Worm (Caenorhabditis elegans) whole organism, early embryonic: ENCODE data around the gene ddb-1.
"Not testable (repeated sequence)": the region's sequence is repeated elsewhere in the genome, so short reads cannot be mapped to it uniquely, and the experiment has no call there.

Experiments used
- B0310.2 ChIP-seq: sonication (generic microtip); optimal IDR thresholded peaks from 2 replicates; lab custom pipeline; 2016; ENCODE audit warnings: mild to moderate bottlenecking, missing genetic modification characterization, missing compliant biosample characterization
- F13C5.2 ChIP-seq: sonication (generic microtip); optimal IDR thresholded peaks from 2 replicates; lab custom pipeline; 2017; ENCODE audit warnings: mild to moderate bottlenecking, missing genetic modification characterization, inconsistent platforms, missing compliant biosample characterization
- aly-1 ChIP-seq: sonication (generic microtip); optimal IDR thresholded peaks from 2 replicates; lab custom pipeline; 2016; ENCODE audit warnings: missing genetic modification characterization, missing compliant biosample characterization
- ama-1 ChIP-seq: fragments of 150-350 bp; optimal IDR thresholded peaks from 2 replicates; lab custom pipeline; 2014
- ceh-13 ChIP-seq: fragments of 200-800 bp; sonication (Bioruptor generic); optimal IDR thresholded peaks from 2 replicates; lab custom pipeline; 2018; ENCODE audit warnings: mild to moderate bottlenecking, missing genetic modification characterization, missing compliant biosample characterization
- ceh-36 ChIP-seq: sonication (generic microtip); optimal IDR thresholded peaks from 2 replicates; lab custom pipeline; 2016; ENCODE audit warnings: missing genetic modification characterization, inconsistent platforms, missing compliant biosample characterization
- ets-7 ChIP-seq: sonication (generic microtip); optimal IDR thresholded peaks from 2 replicates; lab custom pipeline; 2016; ENCODE audit warnings: missing genotype, missing genetic modification characterization, missing compliant biosample characterization
- flt-1 ChIP-seq: fragments of 200-800 bp; sonication (Bioruptor generic); IDR thresholded peaks from 2 replicates; pipeline ENCODE4 v1.3.6; 2022; ENCODE audit warnings: missing genetic modification characterization, missing compliant biosample characterization
- hmbx-1 ChIP-seq: sonication (generic microtip); optimal IDR thresholded peaks from 2 replicates; lab custom pipeline; 2016; ENCODE audit warnings: mild to moderate bottlenecking, missing genetic modification characterization, missing compliant biosample characterization
- hmg-4 ChIP-seq: fragments of 200-800 bp; sonication (Bioruptor generic); optimal IDR thresholded peaks from 2 replicates; lab custom pipeline; 2018; ENCODE audit warnings: mild to moderate bottlenecking, missing genetic modification characterization, missing compliant biosample characterization
- hnd-1 ChIP-seq: sonication (generic microtip); optimal IDR thresholded peaks from 2 replicates; lab custom pipeline; 2016; ENCODE audit warnings: missing genetic modification characterization, missing compliant biosample characterization
- pes-1 ChIP-seq: fragments of 200-800 bp; sonication (Bioruptor generic); IDR thresholded peaks from 2 replicates; pipeline ENCODE4 v1.3.6; 2022; ENCODE audit warnings: missing genetic modification reagents, missing genetic modification characterization, missing compliant biosample characterization
- scrt-1 ChIP-seq: fragments of 200-800 bp; sonication (Bioruptor generic); IDR thresholded peaks from 2 replicates; pipeline ENCODE4 v1.3.6; 2022; ENCODE audit warnings: missing genetic modification characterization, missing compliant biosample characterization
- sea-1 ChIP-seq: fragments of 200-800 bp; sonication (Bioruptor generic); conservative IDR thresholded peaks from 2 replicates; pipeline ENCODE4 v1.3.6; 2022; ENCODE audit warnings: missing genetic modification characterization, missing compliant biosample characterization
- tbx-11 ChIP-seq: fragments of 200-800 bp; sonication (Bioruptor generic); IDR thresholded peaks from 2 replicates; pipeline ENCODE4 v1.3.6; 2022; ENCODE audit warnings: missing genetic modification characterization, missing compliant biosample characterization
- tbx-37 ChIP-seq: fragments of 200-800 bp; sonication (Bioruptor generic); conservative IDR thresholded peaks from 2 replicates; pipeline ENCODE4 v1.3.6; 2022; ENCODE audit warnings: missing genetic modification reagents, missing genetic modification characterization, missing compliant biosample characterization
- tra-4 ChIP-seq: sonication (generic microtip); optimal IDR thresholded peaks from 2 replicates; lab custom pipeline; 2017; ENCODE audit warnings: missing genetic modification characterization, missing compliant biosample characterization

The ddb-1 gene

DNA sequence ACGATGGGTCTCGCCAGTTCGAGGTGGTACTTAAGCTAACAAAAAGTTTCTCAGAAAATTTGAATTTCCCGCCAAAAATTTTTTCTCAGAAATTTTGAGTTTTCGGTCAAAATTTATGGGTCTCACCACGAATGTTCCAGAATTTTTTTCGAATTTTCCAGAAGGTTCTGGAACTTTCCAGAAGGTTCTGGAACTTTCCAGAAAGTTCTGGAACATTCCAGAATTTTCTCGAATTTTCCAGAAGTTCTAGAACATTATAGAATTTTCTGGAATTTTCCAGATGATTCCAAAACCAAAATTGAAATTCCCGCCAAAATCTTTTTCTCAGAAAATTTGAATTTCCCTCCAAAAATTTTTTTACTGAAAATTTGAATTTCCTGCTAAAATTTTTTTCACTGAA is 34.9 kb upstream of the ddb-1 start:
- 0 out of 2 replicates have a peak, but pooled peaks have one; percentile 32 for TF ChIP-seq tbx-11
- peak; percentile 52; the same call in 1 of the 2 replicates for TF ChIP-seq pes-1 (GFP tag; lab: Robert Waterston, UW)
- peak; percentile 29; the same call in 1 of the 2 replicates for TF ChIP-seq flt-1 (GFP tag; lab: Robert Waterston, UW)

DNA sequence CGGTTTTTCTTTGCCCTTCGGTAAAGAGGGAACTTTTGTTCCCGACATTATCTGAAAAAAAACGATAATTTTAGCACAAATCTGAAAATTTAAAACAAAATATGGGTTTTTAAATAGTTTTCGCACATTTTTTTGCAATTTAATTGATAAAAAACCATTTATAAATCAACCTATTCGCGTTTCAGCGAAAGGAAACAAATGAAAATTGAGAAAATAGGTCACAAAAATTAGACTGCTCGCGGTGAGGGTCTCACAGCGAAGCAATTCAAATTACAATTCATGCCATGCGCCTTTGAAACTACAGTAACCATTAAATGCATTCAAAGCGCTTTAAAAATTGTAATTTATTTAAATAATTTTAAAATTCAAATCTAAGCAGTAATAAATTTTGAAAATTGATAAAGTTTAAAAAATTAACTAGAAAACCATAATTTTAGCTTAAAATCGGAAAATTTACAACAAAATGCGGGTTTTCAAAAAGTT is 33.3 kb upstream of the ddb-1 start, which contains the start of gene B0001.7:
Gene B0001.7 (minus strand): TSS at position 51 of the 483 bp plus-strand sequence.
- TF ChIP-seq hmbx-1 (tag; lab: Kevin White, UChicago) (no peak), ets-7 (no peak), tbx-11 (no peak), scrt-1 (GFP tag; lab: Robert Waterston, UW) (no peak), pes-1 (GFP tag; lab: Robert Waterston, UW) (no peak), tra-4 (tag; lab: Kevin White, UChicago) (no peak), B0310.2 (tag; lab: Kevin White, UChicago) (no peak), hmg-4 (GFP tag; lab: Kevin White, UChicago) (no peak), F13C5.2 (no peak), aly-1 (tag; lab: Kevin White, UChicago) (no peak), ama-1 (no peak), tbx-37 (GFP tag; lab: Robert Waterston, UW) (no peak), ceh-13 (GFP tag; lab: Kevin White, UChicago) (no peak), sea-1 (GFP tag; lab: Robert Waterston, UW) (no peak)

DNA sequence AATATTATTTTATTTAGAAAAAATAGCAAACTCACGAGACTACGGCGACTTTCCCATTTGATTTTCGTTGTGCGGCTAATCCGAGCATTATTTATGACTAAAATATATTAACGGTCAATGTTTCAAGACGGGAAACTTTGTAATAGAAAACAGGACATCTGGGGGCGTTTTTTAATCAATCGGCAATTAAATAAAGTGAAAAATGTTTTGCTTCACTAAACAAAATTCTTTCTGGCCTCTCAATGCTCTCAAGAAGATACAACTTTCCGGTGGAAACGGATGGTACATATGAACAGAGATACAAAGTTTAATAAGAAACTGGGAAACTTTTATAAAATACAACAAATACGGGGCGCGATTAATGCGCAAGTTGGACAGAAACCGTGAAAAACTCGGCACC is 29.9 kb upstream of the ddb-1 start, which contains the start of gene B0001.2:
Gene B0001.2 (minus strand): TSS at position 101 of the 400 bp plus-strand sequence.
- TF ChIP-seq F13C5.2, result no peak

DNA sequence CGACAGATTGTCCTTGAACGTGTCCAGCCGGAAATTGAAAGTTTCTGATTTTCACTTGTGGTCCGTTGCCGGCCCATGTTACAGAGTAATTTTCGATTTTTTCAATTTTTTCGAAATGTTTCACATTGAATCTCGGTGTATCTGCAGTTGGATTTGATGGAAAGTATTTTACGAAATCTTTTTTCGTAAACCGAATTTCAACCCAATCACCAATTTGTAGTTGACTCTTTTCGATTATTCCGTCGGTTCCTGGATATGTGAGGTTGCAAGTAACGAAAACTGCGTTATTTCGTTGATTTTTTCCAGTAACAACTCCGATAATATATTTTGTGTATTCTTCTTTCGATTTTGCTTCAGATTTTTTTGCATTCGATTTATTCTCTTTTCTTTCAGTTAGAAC is 28.6 kb upstream of the ddb-1 start:
- TF ChIP-seq tra-4 (tag; lab: Kevin White, UChicago) (no peak), ceh-13 (GFP tag; lab: Kevin White, UChicago) (no peak), F13C5.2 (no peak), tbx-11 (no peak), aly-1 (tag; lab: Kevin White, UChicago) (no peak), B0310.2 (tag; lab: Kevin White, UChicago) (no peak), ets-7 (no peak), flt-1 (GFP tag; lab: Robert Waterston, UW) (no peak)

DNA sequence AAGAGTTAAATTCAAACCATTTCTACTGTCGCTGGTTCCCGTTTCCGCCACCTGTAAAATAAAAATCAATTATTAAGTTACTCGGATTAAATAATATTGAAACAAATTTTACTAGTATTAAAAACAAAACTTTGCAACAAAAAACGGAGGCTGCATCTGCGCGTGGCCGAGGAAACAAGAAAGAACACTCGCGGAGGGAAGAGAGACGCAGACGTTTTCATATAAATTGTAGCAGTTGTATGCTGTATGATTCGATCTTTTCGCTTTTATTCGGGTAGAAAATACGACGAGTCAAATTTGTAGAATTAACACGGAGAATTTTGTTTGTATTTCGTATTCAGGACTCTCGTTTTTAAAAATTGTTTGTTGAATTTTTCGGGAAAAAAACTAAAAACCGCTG is 24.7 kb upstream of the ddb-1 start, which contains the start of gene B0001.3:
Gene B0001.3 (minus strand): TSS at position 55 of the 400 bp plus-strand sequence.
- TF ChIP-seq ets-7 (no peak), tra-4 (tag; lab: Kevin White, UChicago) (no peak), sea-1 (GFP tag; lab: Robert Waterston, UW) (no peak), tbx-11 (no peak), tbx-37 (GFP tag; lab: Robert Waterston, UW) (no peak), ceh-36 (tag; lab: Kevin White, UChicago) (no peak), hmbx-1 (tag; lab: Kevin White, UChicago) (no peak)

DNA sequence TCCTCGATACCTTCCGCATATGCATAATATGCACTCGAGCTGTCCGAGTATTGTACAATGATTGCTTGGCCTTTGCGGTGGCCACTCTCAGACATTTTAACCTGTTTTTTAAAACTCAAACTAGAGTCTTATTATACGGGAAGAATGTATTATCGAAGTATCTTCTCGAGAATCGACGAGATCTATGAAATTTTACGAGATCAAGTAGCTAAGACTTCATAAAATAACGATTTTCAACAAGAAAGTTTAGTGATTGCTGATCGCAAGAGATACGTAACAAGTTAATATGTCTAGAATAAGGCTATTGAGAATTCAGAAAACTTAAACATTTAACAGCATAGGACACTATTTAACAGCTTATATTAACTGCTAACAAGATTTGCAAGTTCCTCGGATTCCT is 22.3 kb upstream of the ddb-1 start, which contains the start of gene B0001.5:
Gene B0001.5 (minus strand): TSS at position 101 of the 400 bp plus-strand sequence.
- TF ChIP-seq hmg-4 (GFP tag; lab: Kevin White, UChicago) (no peak), hmbx-1 (tag; lab: Kevin White, UChicago) (no peak), flt-1 (GFP tag; lab: Robert Waterston, UW) (no peak), ama-1 (no peak), ceh-36 (tag; lab: Kevin White, UChicago) (no peak)

DNA sequence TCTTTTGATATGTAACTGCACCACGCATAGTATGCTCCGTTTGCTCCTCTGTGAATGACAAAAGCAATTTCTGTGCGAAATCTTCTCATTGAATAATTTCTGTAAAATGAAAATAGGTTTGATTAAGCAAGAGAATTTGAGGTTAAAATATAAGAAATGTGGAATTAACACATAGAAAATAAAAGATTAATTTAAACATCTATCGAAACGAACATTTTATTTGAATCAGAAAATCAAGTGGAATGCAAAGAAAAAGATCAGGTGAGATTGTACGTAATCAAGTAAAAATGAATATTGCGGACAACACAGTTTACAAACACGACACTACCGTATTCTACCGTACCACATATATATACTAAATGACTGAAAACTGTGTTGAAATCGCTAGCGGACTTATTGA is 20.0 kb upstream of the ddb-1 start, which contains the start of gene B0001.8:
Gene B0001.8 (minus strand): TSS at position 101 of the 400 bp plus-strand sequence.
- no peak for TF ChIP-seq ceh-36 (tag; lab: Kevin White, UChicago)
- no peak for TF ChIP-seq ceh-13 (GFP tag; lab: Kevin White, UChicago)
- TF ChIP-seq F13C5.2, result no peak
- TF ChIP-seq hmbx-1 (tag; lab: Kevin White, UChicago), result no peak
- TF ChIP-seq tbx-11, result no peak
- no peak for TF ChIP-seq sea-1 (GFP tag; lab: Robert Waterston, UW)

DNA sequence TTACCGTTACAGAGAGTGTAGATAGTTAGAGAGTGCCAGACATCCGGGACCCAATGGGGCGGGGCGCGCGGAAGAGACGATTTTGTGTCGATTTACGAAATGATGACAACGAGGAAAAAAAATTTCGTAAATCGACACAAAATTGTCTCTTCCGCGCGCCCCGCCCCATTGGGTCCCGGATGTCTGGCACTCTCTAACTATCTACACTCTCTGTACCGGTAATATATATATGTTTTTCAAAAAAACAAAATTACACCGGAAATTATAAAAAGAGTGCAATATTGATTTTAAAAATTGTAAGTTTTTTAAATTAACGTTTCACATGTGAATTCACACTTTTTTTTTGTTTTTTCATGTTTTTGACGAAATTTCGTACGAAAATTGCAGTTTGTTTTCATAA is 17.1 kb upstream of the ddb-1 start, which contains the start of gene B0001.4:
Gene B0001.4 (minus strand): TSS at position 101 of the 400 bp plus-strand sequence.
- TF ChIP-seq tra-4 (tag; lab: Kevin White, UChicago); ets-7; tbx-37 (GFP tag; lab: Robert Waterston, UW): not testable (repeated sequence)

DNA sequence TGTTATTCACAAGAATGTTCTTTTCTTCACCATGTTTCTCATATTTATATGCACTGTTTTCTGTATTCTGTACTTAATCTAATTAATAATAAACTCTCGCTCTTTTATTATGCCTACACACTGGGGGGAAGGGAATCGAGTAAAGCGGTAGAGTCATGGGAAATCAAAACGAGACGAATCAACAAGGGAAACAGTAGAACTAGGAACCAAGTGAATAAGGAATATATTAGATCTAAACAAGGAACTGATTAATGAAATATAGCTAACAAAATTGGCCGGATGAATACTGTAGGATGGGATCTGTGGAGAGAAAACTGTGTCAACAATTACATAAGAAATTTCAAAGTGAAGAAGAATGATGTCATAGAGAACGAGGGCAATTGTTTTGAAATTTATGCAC is 14.0 kb upstream of the ddb-1 start:
- TF ChIP-seq F13C5.2 (no peak), B0310.2 (tag; lab: Kevin White, UChicago) (no peak), ets-7 (no peak), flt-1 (GFP tag; lab: Robert Waterston, UW) (no peak)

DNA sequence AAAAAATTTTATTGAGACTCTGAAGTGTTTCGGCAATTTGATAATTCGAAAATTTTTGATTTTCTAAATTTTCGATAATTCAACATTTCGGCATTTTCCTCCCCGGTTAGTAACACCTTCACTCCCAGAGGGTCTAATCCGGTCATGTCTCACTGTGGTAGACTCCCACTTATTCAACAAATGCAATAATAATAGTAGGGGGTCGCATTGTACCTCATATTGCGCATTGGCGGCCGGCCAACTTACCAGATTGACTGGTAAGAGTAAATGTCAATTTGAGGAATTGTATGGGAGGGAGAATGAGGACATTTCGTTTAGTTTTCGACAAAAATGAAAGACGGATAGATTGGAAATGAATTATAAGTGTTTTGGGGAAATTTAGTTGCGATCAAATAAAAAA is 12.8 kb upstream of the ddb-1 start:
- TF ChIP-seq hmbx-1 (tag; lab: Kevin White, UChicago) (no peak), sea-1 (GFP tag; lab: Robert Waterston, UW) (no peak), hmg-4 (GFP tag; lab: Kevin White, UChicago) (no peak), ama-1 (no peak), ceh-36 (tag; lab: Kevin White, UChicago) (no peak), B0310.2 (tag; lab: Kevin White, UChicago) (no peak), scrt-1 (GFP tag; lab: Robert Waterston, UW) (no peak), aly-1 (tag; lab: Kevin White, UChicago) (no peak), pes-1 (GFP tag; lab: Robert Waterston, UW) (no peak), hnd-1 (tag; lab: Kevin White, UChicago) (no peak), tra-4 (tag; lab: Kevin White, UChicago) (no peak), flt-1 (GFP tag; lab: Robert Waterston, UW) (no peak), ceh-13 (GFP tag; lab: Kevin White, UChicago) (no peak), ets-7 (no peak)
